Fruit fly (Drosophila melanogaster): ENCODE results near the gene Pgant4.

Gene Pgant4

dm6 chr2L:3478034-3478880 is 5.9 kb downstream of the Pgant4 start, which contains the start of gene Thor (continued):
- TF ChIP-seq HmgD (GFP tag; optimal IDR thresholded peaks at IDR 0.05) = peak; percentile 82
- TF ChIP-seq eyg (GFP tag; optimal IDR thresholded peaks at IDR 0.05) = peak; percentile 72
- TF ChIP-seq fd64A (GFP tag; optimal IDR thresholded peaks at IDR 0.05) = peak; percentile 64
- TF ChIP-seq CG33213 (GFP tag; optimal IDR thresholded peaks at IDR 0.05) = peak; percentile 67
- TF ChIP-seq mirr (GFP tag; optimal IDR thresholded peaks at IDR 0.05) = peak; percentile 91
- peak; percentile 70 for TF ChIP-seq CG1233 (GFP tag; optimal IDR thresholded peaks at IDR 0.05)
- TF ChIP-seq trem (tag; optimal IDR thresholded peaks at IDR 0.05) = peak; percentile 24
- peak; percentile 56 for TF ChIP-seq row (GFP tag; IDR thresholded peaks at IDR 0.05)
- peak; percentile 87 for TF ChIP-seq vvl (GFP tag; IDR thresholded peaks at IDR 0.05)
- peak; percentile 14 for TF ChIP-seq slou (GFP tag; optimal IDR thresholded peaks at IDR 0.05)
- no peak; the same call in 2 of the 3 replicates for TF ChIP-seq zen2 (GFP tag; IDR thresholded peaks at IDR 0.05; ENCODE audit: partially characterized antibody)
- TF ChIP-seq wor (GFP tag; IDR thresholded peaks at IDR 0.05) = no peak
- peak; percentile 55; the same call in 1 of the 3 replicates for TF ChIP-seq HLH4C (GFP tag; IDR thresholded peaks at IDR 0.05; ENCODE audit: partially characterized antibody)
- TF ChIP-seq CG16815 (GFP tag; optimal IDR thresholded peaks at IDR 0.05) = no peak
- TF ChIP-seq CG3995 (GFP tag; optimal IDR thresholded peaks at IDR 0.05) = no peak
- peak; percentile 95 for TF ChIP-seq chm (GFP tag; IDR thresholded peaks at IDR 0.05)
- no peak for TF ChIP-seq h (optimal IDR thresholded peaks at IDR 0.05)
- no peak for TF ChIP-seq CG1832 (GFP tag; optimal IDR thresholded peaks at IDR 0.05)
- TF ChIP-seq Max (GFP tag; optimal IDR thresholded peaks at IDR 0.05) = peak; percentile 49
- peak; percentile 56 for TF ChIP-seq CG12744 (GFP tag; optimal IDR thresholded peaks at IDR 0.05)
- peak; percentile 8; the same call in 1 of the 2 replicates for TF ChIP-seq al (GFP tag; IDR thresholded peaks at IDR 0.05)
- 0 out of 2 replicates have a peak, but pooled peaks have one; percentile 36 for TF ChIP-seq Scr (GFP tag; IDR thresholded peaks at IDR 0.05; ENCODE audit: partially characterized antibody)
- TF ChIP-seq CG10147 (GFP tag; optimal IDR thresholded peaks at IDR 0.05) = peak; percentile 6
- peak; percentile 17 for TF ChIP-seq CG10565 (GFP tag; optimal IDR thresholded peaks at IDR 0.05)
- no peak for TF ChIP-seq CG6689 (GFP tag; IDR thresholded peaks at IDR 0.05)
- peak; percentile 74 for TF ChIP-seq CG5180 (GFP tag; optimal IDR thresholded peaks at IDR 0.05)
- peak; percentile 62 for TF ChIP-seq shn (GFP tag; optimal IDR thresholded peaks at IDR 0.05)
- TF ChIP-seq Xrp1 (GFP tag; IDR thresholded peaks at IDR 0.05) = peak; percentile 57
- TF ChIP-seq CG15479 (GFP tag; optimal IDR thresholded peaks at IDR 0.05) = no peak
- TF ChIP-seq Rfx (GFP tag; IDR thresholded peaks at IDR 0.05) = peak; percentile 74; the same call in 1 of the 2 replicates
- TF ChIP-seq Lim3 (GFP tag; IDR thresholded peaks at IDR 0.05) = no peak
- TF ChIP-seq H2.0 (GFP tag; IDR thresholded peaks at IDR 0.05) = peak; percentile 66
- peak; percentile 71 for TF ChIP-seq CG17568 (GFP tag; optimal IDR thresholded peaks at IDR 0.05)
- TF ChIP-seq CG2712 (tag; optimal IDR thresholded peaks at IDR 0.05) = peak; percentile 56
- peak; percentile 43 for TF ChIP-seq Mad (GFP tag; optimal IDR thresholded peaks at IDR 0.05)
- peak; percentile 51 for TF ChIP-seq CG6683 (GFP tag; optimal IDR thresholded peaks at IDR 0.05)
- peak; percentile 45 for TF ChIP-seq CG8089 (GFP tag; optimal IDR thresholded peaks at IDR 0.05)
- peak; percentile 83 for TF ChIP-seq sqz (GFP tag; optimal IDR thresholded peaks at IDR 0.05)
- TF ChIP-seq NC2β (GFP tag; optimal IDR thresholded peaks at IDR 0.05) = peak; percentile 72
- no peak for TF ChIP-seq CG7745 (tag; optimal IDR thresholded peaks at IDR 0.05)
- peak in 1 of 2 experiments; percentile 19 for TF ChIP-seq crp (GFP tag; optimal IDR thresholded peaks at IDR 0.05)
- peak; percentile 35 for TF ChIP-seq Xbp1 (GFP tag; optimal IDR thresholded peaks at IDR 0.05)
- TF ChIP-seq Side (GFP tag; optimal IDR thresholded peaks at IDR 0.05) = peak; percentile 87
- peak; percentile 58 for TF ChIP-seq crc (GFP tag; optimal IDR thresholded peaks at IDR 0.05)
- TF ChIP-seq run (tag; optimal IDR thresholded peaks at IDR 0.05) = no peak
- peak; percentile 76 for TF ChIP-seq sob (GFP tag; IDR thresholded peaks at IDR 0.05)
- peak; percentile 36 for TF ChIP-seq Hsf (GFP tag; optimal IDR thresholded peaks at IDR 0.05)
- TF ChIP-seq H15 (GFP tag; IDR thresholded peaks at IDR 0.05) = peak; percentile 30; the same call in 1 of the 3 replicates
- peak; percentile 33 for TF ChIP-seq CG12391 (tag; optimal IDR thresholded peaks at IDR 0.05)
